Worm (Caenorhabditis elegans): ENCODE data around the gene fbxa-144.

Gene fbxa-144

ce11 chrV:16137043-16137442, 4.4 kb upstream of the fbxa-144 start, which contains the start of gene F44G3.7:
Gene F44G3.7, minus strand, starts transcription at chrV:16137143.
- no peak for TF ChIP-seq ctbp-1 (GFP tag; IDR thresholded peaks at IDR 0.05)
- no peak for TF ChIP-seq lin-38 (GFP tag; IDR thresholded peaks at IDR 0.05)
- TF ChIP-seq hmg-1.1 (GFP tag; IDR thresholded peaks at IDR 0.05), result no peak
- no peak for TF ChIP-seq tag-97 (GFP tag; IDR thresholded peaks at IDR 0.05)
- no peak for TF ChIP-seq zip-11 (GFP tag; IDR thresholded peaks at IDR 0.05)
- TF ChIP-seq nhr-42 (GFP tag; IDR thresholded peaks at IDR 0.05), result no peak
- no peak for TF ChIP-seq F37D6.2 (tag; optimal IDR thresholded peaks at IDR 0.05)
- no peak for TF ChIP-seq nhr-10 (tag; optimal IDR thresholded peaks at IDR 0.05)
- no peak for TF ChIP-seq nhr-111 (GFP tag; optimal IDR thresholded peaks at IDR 0.05)
- no peak for TF ChIP-seq Y48G9A.11 (GFP tag; IDR thresholded peaks at IDR 0.05)
- TF ChIP-seq madf-9 (GFP tag; conservative IDR thresholded peaks at IDR 0.05), result no peak
- no peak for TF ChIP-seq T26A8.4 (GFP tag; IDR thresholded peaks at IDR 0.05)

DNA sequence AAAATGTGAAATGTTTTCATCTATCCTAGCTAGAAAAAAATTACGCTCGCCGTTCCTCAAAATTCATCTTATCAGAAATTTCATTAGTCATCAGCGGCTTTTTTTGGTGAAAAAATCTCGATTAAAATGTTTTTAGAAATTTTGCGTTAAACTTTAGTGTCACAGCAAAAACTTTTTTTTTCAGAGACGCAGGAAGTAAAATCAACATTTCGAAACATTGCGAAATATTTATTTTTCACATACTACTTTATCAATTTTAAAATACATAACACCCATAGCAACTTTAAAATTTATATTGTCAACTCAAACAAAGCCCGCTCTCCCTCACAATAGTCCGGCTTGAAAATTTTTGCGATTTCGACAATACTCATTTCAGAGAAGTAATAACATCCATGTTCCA, 390 bp downstream of the fbxa-144 start:
- TF ChIP-seq tag-97 (GFP tag; IDR thresholded peaks at IDR 0.05) (no peak), unc-62 (GFP tag; optimal IDR thresholded peaks at IDR 0.05 in 1 of 2) (peak in 1 of 2 experiments; percentile 7), unc-62 (tag; optimal IDR thresholded peaks at IDR 0.05) (no peak), nhr-25 (tag; optimal IDR thresholded peaks at IDR 0.05; ENCODE audit: borderline replicate concordance, insufficient read depth) (no peak), T20F7.1 (GFP tag; optimal IDR thresholded peaks at IDR 0.05) (no peak)

ce11 chrV:16131249-16131648, 1.4 kb downstream of the fbxa-144 start, which contains the start of gene fbxa-142:
Gene fbxa-142, minus strand, starts transcription at chrV:16131349.
- TF ChIP-seq aha-1 (tag) (no peak), unc-62 (GFP tag; optimal IDR thresholded peaks at IDR 0.05 in 1 of 2) (peak in 1 of 2 experiments; percentile 27), unc-62 (tag; optimal IDR thresholded peaks at IDR 0.05) (no peak)

DNA sequence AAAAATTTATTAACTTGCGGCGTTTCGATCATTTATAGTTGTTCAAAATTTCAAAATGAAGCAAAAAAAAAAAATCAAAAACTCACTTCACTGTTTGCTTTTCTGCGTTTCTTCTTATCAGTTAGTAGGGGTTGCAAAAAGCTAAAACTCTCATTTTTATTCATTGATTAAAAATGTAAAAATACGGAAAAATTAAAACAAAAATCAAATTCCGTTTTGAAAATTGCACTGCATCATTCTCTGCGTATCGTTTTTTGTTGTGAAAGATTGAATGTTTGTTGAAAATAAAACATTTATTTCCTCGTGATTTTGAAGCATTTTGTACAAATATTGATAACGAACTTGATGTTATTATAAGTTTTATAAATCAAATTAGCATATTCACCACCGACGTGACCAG, 3.5 kb downstream of the fbxa-144 start:
- TF ChIP-seq zip-2 (tag; optimal IDR thresholded peaks at IDR 0.05), result no peak
- peak; percentile 78 for TF ChIP-seq pqm-1 (tag; optimal IDR thresholded peaks at IDR 0.05)
- TF ChIP-seq daf-19 (GFP tag; conservative IDR thresholded peaks at IDR 0.05), result no peak
- TF ChIP-seq T26A8.4 (GFP tag; IDR thresholded peaks at IDR 0.05), result no peak
- no peak for TF ChIP-seq daf-8 (GFP tag; IDR thresholded peaks at IDR 0.05)
- no peak for TF ChIP-seq daf-16 (GFP tag; optimal IDR thresholded peaks at IDR 0.05)
- TF ChIP-seq daf-16 (tag; optimal IDR thresholded peaks at IDR 0.05), result peak; percentile 38
- TF ChIP-seq lir-3 (tag; optimal IDR thresholded peaks at IDR 0.05), result no peak
- no peak for TF ChIP-seq php-3 (GFP tag; IDR thresholded peaks at IDR 0.05)
- no peak for TF ChIP-seq cey-2 (tag; optimal IDR thresholded peaks at IDR 0.05; ENCODE audit: borderline replicate concordance, insufficient read depth)
- TF ChIP-seq ceh-44 (GFP tag; IDR thresholded peaks at IDR 0.05), result no peak
- TF ChIP-seq dve-1 (tag; optimal IDR thresholded peaks at IDR 0.05; ENCODE audit: insufficient read depth), result peak; percentile 38
- no peak for TF ChIP-seq fos-1 (tag; optimal IDR thresholded peaks at IDR 0.05)
- TF ChIP-seq snpc-4 (tag; optimal IDR thresholded peaks at IDR 0.05), result no peak
- no peak for TF ChIP-seq vab-7 (GFP tag; IDR thresholded peaks at IDR 0.05)
- no peak for TF ChIP-seq tag-97 (GFP tag; IDR thresholded peaks at IDR 0.05)
- no peak for TF ChIP-seq unc-62 (GFP tag; optimal IDR thresholded peaks at IDR 0.05 in 1 of 2)
- TF ChIP-seq unc-62 (tag; optimal IDR thresholded peaks at IDR 0.05), result no peak
- TF ChIP-seq ama-1 (optimal IDR thresholded peaks at IDR 0.05), result no peak
- no peak for TF ChIP-seq lsy-2 (tag; optimal IDR thresholded peaks at IDR 0.05)
- no peak for TF ChIP-seq Y75B8A.6 (GFP tag; IDR thresholded peaks at IDR 0.05)
- no peak for TF ChIP-seq mxl-3 (GFP tag; optimal IDR thresholded peaks at IDR 0.05)

DNA sequence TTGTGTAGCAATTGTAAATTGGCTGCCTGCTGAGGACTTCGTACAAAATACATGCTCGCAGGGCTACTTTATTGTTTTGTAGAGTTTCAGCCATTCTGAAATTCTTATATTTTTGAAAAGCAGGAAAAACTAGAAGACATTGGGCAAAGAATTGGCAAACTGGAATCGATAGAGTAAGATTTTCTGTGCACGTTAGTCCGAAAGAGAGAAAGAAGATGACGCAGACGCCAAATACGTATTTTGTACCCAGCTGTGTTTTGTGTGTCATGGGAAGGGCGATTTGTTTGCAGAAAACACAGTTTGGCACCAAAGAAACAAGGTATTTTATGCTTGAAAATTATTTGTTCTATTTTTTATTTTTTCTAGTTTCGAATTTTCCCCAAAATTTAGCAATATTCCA, 5.2 kb downstream of the fbxa-144 start, which contains the start of gene fbxa-143:
Gene fbxa-143, minus strand, starts transcription at position 101 of the 400 bp plus-strand sequence.
- TF ChIP-seq saeg-2 (GFP tag; IDR thresholded peaks at IDR 0.05), result no peak
- TF ChIP-seq ces-1 (GFP tag; optimal IDR thresholded peaks at IDR 0.05), result no peak
- TF ChIP-seq nhr-28 (tag; optimal IDR thresholded peaks at IDR 0.05), result peak; percentile 48

Data from whole organism, L4 larva.